Worm (Caenorhabditis elegans) whole organism, L4 larva: ENCODE measurements around the gene W02H5.2.

Experiments used
- daf-16 ChIP-seq, 3 experiments: sonication (generic microtip); optimal IDR thresholded peaks; 2 replicates each; lab custom pipeline; 2016 to 2017; ENCODE audit warnings: missing genetic modification characterization in 3 of 3, missing genetic modification reagents in 3 of 3, mild to moderate bottlenecking in 2 of 3, missing compliant biosample characterization in 2 of 3, missing biosample characterization in 1 of 3, moderate library complexity in 1 of 3
- pqm-1 ChIP-seq: sonication (generic microtip); optimal IDR thresholded peaks from 2 replicates; lab custom pipeline; 2017; ENCODE audit warnings: missing biosample characterization, missing genetic modification characterization
- unc-39 ChIP-seq: sonication (generic microtip); optimal IDR thresholded peaks from 2 replicates; lab custom pipeline; 2017; ENCODE audit warnings: missing biosample characterization, missing genetic modification characterization

ce11 chrV:2650980-2651379 is 11.8 kb downstream of the W02H5.2 start:
- TF ChIP-seq pqm-1 (tag; lab: Kevin White, UChicago) (no peak), unc-39 (no peak), daf-16 (GFP tag; optimal IDR thresholded peaks at IDR 0.05; lab: Kevin White, UChicago) (no peak), daf-16 (tag; optimal IDR thresholded peaks at IDR 0.05; lab: Kevin White, UChicago) (no peak)
